Fruit fly (Drosophila melanogaster) whole organism, embryonic: Measurements from ENCODE around the gene Takl1.

Source experiments
- Ada2b ChIP-seq: fragments of 200-800 bp; sonication (Bioruptor generic); IDR thresholded peaks from 2 replicates; pipeline ENCODE4 v1.3.6; 2022; ENCODE audit warnings: missing biosample characterization, missing genetic modification characterization
- B-H2 ChIP-seq: fragments of 200-800 bp; sonication (Bioruptor generic); optimal IDR thresholded peaks from 2 replicates; lab custom pipeline; 2018; ENCODE audit warnings: missing biosample characterization, mild to moderate bottlenecking, missing genetic modification characterization
- C15 ChIP-seq: fragments of 200-800 bp; sonication (Bioruptor generic); IDR thresholded peaks from 3 replicates; pipeline ENCODE4 v1.3.6; 2022; ENCODE audit warnings: missing biosample characterization, missing genetic modification characterization
- CG17359 ChIP-seq: fragments of 200-800 bp; sonication (Bioruptor generic); optimal IDR thresholded peaks from 3 replicates; lab custom pipeline; 2018; ENCODE audit warnings: missing biosample characterization, mild to moderate bottlenecking, missing genetic modification characterization, moderate library complexity
- NC2α ChIP-seq: fragments of 200-800 bp; sonication (Bioruptor generic); optimal IDR thresholded peaks from 2 replicates; lab custom pipeline; 2016; ENCODE audit warnings: missing biosample characterization, missing genetic modification characterization
- Sry-δ ChIP-seq: fragments of 200-800 bp; sonication (Bioruptor generic); optimal IDR thresholded peaks from 2 replicates; lab custom pipeline; 2016; ENCODE audit warnings: missing biosample characterization, missing genetic modification characterization
- Taf1 ChIP-seq: fragments of 200-800 bp; sonication (Bioruptor generic); IDR thresholded peaks from 2 replicates; pipeline ENCODE4 v1.3.6; 2022; ENCODE audit warnings: missing biosample characterization, missing genetic modification characterization
- ara ChIP-seq: fragments of 200-800 bp; sonication (Bioruptor generic); IDR thresholded peaks from 2 replicates; pipeline ENCODE4 v1.3.6; 2022; ENCODE audit warnings: missing biosample characterization, missing genetic modification characterization
- ftz-f1 ChIP-seq: fragments of 200-800 bp; sonication (Bioruptor generic); optimal IDR thresholded peaks from 2 replicates; lab custom pipeline; 2016; ENCODE audit warnings: missing biosample characterization, missing genetic modification characterization
- tio ChIP-seq: fragments of 200-800 bp; sonication (Bioruptor generic); optimal IDR thresholded peaks from 2 replicates; lab custom pipeline; 2017; ENCODE audit warnings: missing biosample characterization, missing genetic modification characterization, inconsistent platforms
- zfh1 ChIP-seq: fragments of 200-800 bp; sonication (Bioruptor generic); IDR thresholded peaks from 3 replicates; pipeline ENCODE4 v1.3.6; 2022; ENCODE audit warnings: missing biosample characterization, missing genetic modification characterization

DNA sequence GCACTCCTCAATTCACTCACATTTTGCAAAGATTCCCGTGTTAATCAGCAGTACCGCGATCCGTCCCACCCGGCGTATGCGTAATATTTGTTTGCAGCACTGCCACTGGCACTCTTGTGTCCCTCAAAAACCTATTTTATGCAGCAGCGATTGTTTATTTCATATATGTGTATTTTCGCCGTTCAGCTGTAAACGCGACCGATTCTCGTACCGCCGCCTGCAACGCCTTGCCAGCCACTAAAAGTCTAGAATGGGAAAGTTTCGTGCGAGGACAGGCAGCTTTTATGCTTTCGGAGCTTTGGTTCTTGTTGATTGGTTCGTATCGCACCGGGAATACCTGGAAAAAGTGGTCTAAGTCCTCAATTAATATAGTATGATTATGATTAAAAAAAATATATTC is 46.3 kb upstream of the Takl1 start, which contains the start of gene CG17270:
- TF ChIP-seq CG17359 = no peak
- no peak for TF ChIP-seq NC2α (GFP tag; lab: Kevin White, UChicago)
- no peak for TF ChIP-seq C15 (GFP tag; lab: Robert Waterston, UW)
- no peak for TF ChIP-seq zfh1
- TF ChIP-seq Ada2b (GFP tag; lab: Robert Waterston, UW) = no peak
- TF ChIP-seq B-H2 = no peak
- TF ChIP-seq Sry-δ (GFP tag; lab: Kevin White, UChicago) = no peak
- no peak for TF ChIP-seq Taf1 (GFP tag; lab: Robert Waterston, UW)
- TF ChIP-seq ara (GFP tag; lab: Robert Waterston, UW) = no peak
- no peak for TF ChIP-seq tio
- TF ChIP-seq ftz-f1 (GFP tag; lab: Kevin White, UChicago) = no peak
